Fruit fly (Drosophila melanogaster): Measurements from ENCODE around the gene CG15888.

DNA sequence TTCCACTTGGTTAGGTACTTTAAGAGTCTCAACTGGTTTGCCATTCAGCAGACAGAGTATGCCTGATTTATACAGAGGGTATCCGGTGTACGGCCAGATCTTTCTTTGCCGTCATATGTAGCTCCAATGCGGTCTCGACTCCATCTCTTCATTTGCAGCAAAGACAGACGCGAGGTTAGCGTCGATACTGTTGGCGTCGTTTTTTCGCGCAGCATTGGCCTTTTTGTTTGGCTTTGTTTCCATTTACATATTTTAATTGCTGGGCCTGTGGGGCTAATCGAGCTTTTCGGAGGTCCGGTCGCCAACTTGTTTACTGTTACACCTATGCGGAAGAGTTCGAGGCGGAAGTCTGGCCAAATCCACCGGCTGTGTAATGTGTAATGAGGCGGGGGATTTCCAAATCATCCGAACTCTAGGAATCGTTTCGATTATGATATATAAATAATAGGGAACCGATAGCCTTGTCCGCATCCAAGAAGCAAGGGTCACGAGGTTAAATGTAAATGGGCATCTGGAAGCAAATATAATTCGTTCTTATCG is 12.0 kb downstream of the CG15888 start:
- TF ChIP-seq insv (optimal IDR thresholded peaks at IDR 0.05) = no peak
- no peak for TF ChIP-seq Myc (optimal IDR thresholded peaks at IDR 0.05)
- no peak for TF ChIP-seq psq (optimal IDR thresholded peaks at IDR 0.05)
- no peak for TF ChIP-seq Sin3A (optimal IDR thresholded peaks at IDR 0.05)
- no peak for TF ChIP-seq h (optimal IDR thresholded peaks at IDR 0.05)
- TF ChIP-seq ttk (optimal IDR thresholded peaks at IDR 0.05) = no peak
